Fruit fly (Drosophila melanogaster) whole organism, wandering third instar larva: ENCODE results near the gene CREG.

ENCODE experiments used
- Abd-B ChIP-seq: fragments of >200 bp; optimal IDR thresholded peaks from 2 replicates; lab custom pipeline; 2017; ENCODE audit warnings: missing biosample characterization, missing genetic modification characterization
- CG9705 ChIP-seq: fragments of 200-800 bp; sonication (Bioruptor generic); optimal IDR thresholded peaks from 2 replicates; lab custom pipeline; 2018; ENCODE audit warnings: missing biosample characterization, mild to moderate bottlenecking, missing genetic modification characterization
- CrebA ChIP-seq: fragments of 200-800 bp; sonication (Bioruptor generic); optimal IDR thresholded peaks from 2 replicates; lab custom pipeline; 2016; ENCODE audit warnings: missing biosample characterization, mild to moderate bottlenecking, missing genetic modification characterization, borderline replicate concordance
- Dfd ChIP-seq: fragments of >200 bp; optimal IDR thresholded peaks from 2 replicates; lab custom pipeline; 2017; ENCODE audit warnings: missing biosample characterization, missing genetic modification characterization
- GATAd ChIP-seq: sonication (Bioruptor generic); optimal IDR thresholded peaks from 2 replicates; lab custom pipeline; 2016; ENCODE audit warnings: missing biosample characterization, missing genetic modification characterization
- HLH106 ChIP-seq: fragments of 200-800 bp; optimal IDR thresholded peaks from 3 replicates; lab custom pipeline; 2019; ENCODE audit warnings: missing biosample characterization, mild to moderate bottlenecking, missing genetic modification characterization, moderate library complexity
- Hr78 ChIP-seq: fragments of >200 bp; optimal IDR thresholded peaks from 2 replicates; lab custom pipeline; 2017; ENCODE audit warnings: missing biosample characterization, missing genetic modification characterization
- Hr83 ChIP-seq: fragments of 200-300 bp; sonication (Bioruptor generic); optimal IDR thresholded peaks from 2 replicates; lab custom pipeline; 2016; ENCODE audit warnings: missing biosample characterization, mild to moderate bottlenecking, missing genetic modification characterization, moderate library complexity; ENCODE audit not compliant: poor library complexity, severe bottlenecking
- Jra ChIP-seq: sonication (Bioruptor generic); optimal IDR thresholded peaks from 2 replicates; lab custom pipeline; 2016; ENCODE audit warnings: missing biosample characterization, missing genetic modification characterization
- Mio ChIP-seq: sonication (Bioruptor generic); optimal IDR thresholded peaks from 2 replicates; lab custom pipeline; 2016; ENCODE audit warnings: missing biosample characterization, missing genetic modification characterization
- N ChIP-seq: fragments of >200 bp; optimal IDR thresholded peaks from 2 replicates; lab custom pipeline; 2018; ENCODE audit warnings: missing biosample characterization, missing external identifiers, missing genetic modification characterization
- OdsH ChIP-seq: fragments of 200-800 bp; sonication (Bioruptor generic); optimal IDR thresholded peaks from 2 replicates; lab custom pipeline; 2016; ENCODE audit warnings: missing biosample characterization, mild to moderate bottlenecking, missing genetic modification characterization
- Sp1 ChIP-seq: fragments of 200-800 bp; sonication (Bioruptor generic); optimal IDR thresholded peaks from 3 replicates; lab custom pipeline; 2019; ENCODE audit warnings: missing biosample characterization, mild to moderate bottlenecking, missing genetic modification characterization, moderate library complexity
- Vsx2 ChIP-seq: fragments of 200-300, 225-300 bp; sonication (Bioruptor generic); optimal IDR thresholded peaks from 2 replicates; lab custom pipeline; 2018; ENCODE audit warnings: missing biosample characterization, missing genetic modification characterization; ENCODE audit not compliant: partially characterized antibody
- brk ChIP-seq: fragments of 200-800 bp; sonication (Bioruptor generic); optimal IDR thresholded peaks from 2 replicates; lab custom pipeline; 2016; ENCODE audit warnings: missing biosample characterization, mild to moderate bottlenecking, missing genetic modification characterization
- dmrt93B ChIP-seq: fragments of 200-800 bp; sonication (Bioruptor generic); optimal IDR thresholded peaks from 2 replicates; lab custom pipeline; 2018; ENCODE audit warnings: missing biosample characterization, mild to moderate bottlenecking, missing genetic modification characterization
- dsf ChIP-seq: sonication (Bioruptor generic); optimal IDR thresholded peaks from 2 replicates; lab custom pipeline; 2016; ENCODE audit warnings: missing biosample characterization, missing genetic modification characterization, borderline replicate concordance
- ey ChIP-seq: fragments of 200-800 bp; sonication (Bioruptor generic); optimal IDR thresholded peaks from 2 replicates; lab custom pipeline; 2016; ENCODE audit warnings: missing biosample characterization, missing genetic modification characterization
- fru ChIP-seq: fragments of 200-800 bp; sonication (Bioruptor generic); optimal IDR thresholded peaks from 3 replicates; lab custom pipeline; 2016; ENCODE audit warnings: missing biosample characterization, mild to moderate bottlenecking, missing genetic modification characterization
- h ChIP-seq: fragments of 200-800 bp; sonication (Bioruptor generic); optimal IDR thresholded peaks from 3 replicates; lab custom pipeline; 2016; ENCODE audit warnings: missing biosample characterization, mild to moderate bottlenecking, missing genetic modification characterization
- lola ChIP-seq: fragments of >200 bp; optimal IDR thresholded peaks from 2 replicates; lab custom pipeline; 2017; ENCODE audit warnings: missing biosample characterization, missing genetic modification characterization
- psq ChIP-seq: fragments of 200-800 bp; sonication (Bioruptor generic); optimal IDR thresholded peaks from 3 replicates; lab custom pipeline; 2017; ENCODE audit warnings: missing biosample characterization, mild to moderate bottlenecking, missing genetic modification characterization, moderate library complexity
- rgr ChIP-seq: fragments of 200-800 bp; sonication (Bioruptor generic); optimal IDR thresholded peaks from 3 replicates; lab custom pipeline; 2016; ENCODE audit warnings: missing biosample characterization, mild to moderate bottlenecking, missing genetic modification characterization
- sv ChIP-seq: fragments of 200-800 bp; sonication (Bioruptor generic); optimal IDR thresholded peaks from 3 replicates; lab custom pipeline; 2016; ENCODE audit warnings: missing biosample characterization, missing genetic modification characterization
- tai ChIP-seq: sonication (Bioruptor generic); optimal IDR thresholded peaks from 2 replicates; lab custom pipeline; 2016; ENCODE audit warnings: missing biosample characterization, missing genetic modification characterization
- usp ChIP-seq: fragments of >200 bp; optimal IDR thresholded peaks from 2 replicates; lab custom pipeline; 2017; ENCODE audit warnings: missing biosample characterization, missing genetic modification characterization
- woc ChIP-seq: sonication (Bioruptor generic); optimal IDR thresholded peaks from 2 replicates; lab custom pipeline; 2016; ENCODE audit warnings: missing biosample characterization, mild to moderate bottlenecking, missing genetic modification characterization

CREG gene

dm6 chr3R:17371094-17371493, 23.3 kb downstream of the CREG start:
- TF ChIP-seq sv (GFP tag; lab: Kevin White, UChicago) (no peak), OdsH (no peak), Mio (no peak)

dm6 chr3R:17366023-17366422, 28.4 kb downstream of the CREG start, which contains the start of gene beat-IIa:
Gene beat-IIa (minus strand): TSS chr3R:17366119.
- TF ChIP-seq sv (GFP tag; lab: Kevin White, UChicago) (no peak), Hr78 (GFP tag; lab: Kevin White, UChicago) (no peak), HLH106 (no peak), Mio (no peak), dsf (GFP tag; lab: Kevin White, UChicago) (no peak), lola (no peak), h (GFP tag; lab: Kevin White, UChicago) (no peak), tai (GFP tag; lab: Kevin White, UChicago) (no peak), Sp1 (no peak), brk (GFP tag; lab: Kevin White, UChicago) (no peak), usp (GFP tag; lab: Kevin White, UChicago) (no peak), Vsx2 (GFP tag; lab: Kevin White, UChicago) (no peak)

- no peak for TF ChIP-seq dmrt93B (GFP tag; lab: Kevin White, UChicago)
- TF ChIP-seq brk (GFP tag; lab: Kevin White, UChicago): no peak
- no peak for TF ChIP-seq N (GFP tag; lab: Kevin White, UChicago)
- no peak for TF ChIP-seq Vsx2 (GFP tag; lab: Kevin White, UChicago)
- TF ChIP-seq CrebA (GFP tag; lab: Kevin White, UChicago): no peak
- TF ChIP-seq Dfd (GFP tag; lab: Kevin White, UChicago): no peak
- no peak for TF ChIP-seq HLH106
- TF ChIP-seq OdsH: no peak
- TF ChIP-seq tai (GFP tag; lab: Kevin White, UChicago): no peak
- no peak for TF ChIP-seq psq (GFP tag; lab: Kevin White, UChicago)
- TF ChIP-seq Abd-B: no peak
- TF ChIP-seq h (GFP tag; lab: Kevin White, UChicago): no peak
- TF ChIP-seq Sp1: no peak
- no peak for TF ChIP-seq ey
- no peak for TF ChIP-seq woc (GFP tag; lab: Kevin White, UChicago)
- no peak for TF ChIP-seq rgr (GFP tag; lab: Kevin White, UChicago)
- no peak for TF ChIP-seq lola
- no peak for TF ChIP-seq CG9705 (GFP tag; lab: Kevin White, UChicago)
- TF ChIP-seq fru (GFP tag; lab: Kevin White, UChicago): no peak
Observed at dm6 chr3R:17359370-17359769, 35.1 kb downstream of the CREG start.

- TF ChIP-seq Hr83 (GFP tag; lab: Kevin White, UChicago): no peak
- no peak for TF ChIP-seq GATAd (GFP tag; lab: Kevin White, UChicago)
- TF ChIP-seq rgr (GFP tag; lab: Kevin White, UChicago): no peak
- TF ChIP-seq usp (GFP tag; lab: Kevin White, UChicago): no peak
- no peak for TF ChIP-seq Dfd (GFP tag; lab: Kevin White, UChicago)
- no peak for TF ChIP-seq Jra (GFP tag; lab: Kevin White, UChicago)
- no peak for TF ChIP-seq fru (GFP tag; lab: Kevin White, UChicago)
- TF ChIP-seq dmrt93B (GFP tag; lab: Kevin White, UChicago): no peak
- no peak for TF ChIP-seq HLH106
Observed at dm6 chr3R:17346212-17346611, 48.2 kb downstream of the CREG start.
